Worm (Caenorhabditis elegans): ENCODE results near the gene slc-25A29.

ce11 chrV:14645817-14646789 lies 11.9 kb downstream of the slc-25A29 start, which contains the start of the genes rfc-1 and pmp-3:
- TF ChIP-seq ceh-79 (tag; optimal IDR thresholded peaks at IDR 0.05) (no peak), Y53G8AR.9 (GFP tag; conservative IDR thresholded peaks at IDR 0.05) (no peak), chd-7 (tag; optimal IDR thresholded peaks at IDR 0.05) (no peak), unc-130 (GFP tag; optimal IDR thresholded peaks at IDR 0.05) (no peak), sdz-38 (tag; optimal IDR thresholded peaks at IDR 0.05) (no peak)
